Fruit fly (Drosophila melanogaster): ENCODE data around the gene CBP.

- no peak for TF ChIP-seq kay (GFP tag; ENCODE audit: borderline replicate concordance)
- TF ChIP-seq cic (GFP tag; optimal IDR thresholded peaks at IDR 0.05): no peak
- no peak for TF ChIP-seq cnc (optimal IDR thresholded peaks at IDR 0.05)
- TF ChIP-seq CG7101 (tag; optimal IDR thresholded peaks at IDR 0.05): peak; percentile 49
- TF ChIP-seq CG33017 (tag; optimal IDR thresholded peaks at IDR 0.05): no peak
- no peak for TF ChIP-seq ovo (GFP tag; optimal IDR thresholded peaks at IDR 0.05)
- TF ChIP-seq CG14711 (tag; optimal IDR thresholded peaks at IDR 0.05): peak; percentile 40
- TF ChIP-seq bab1 (GFP tag; optimal IDR thresholded peaks at IDR 0.05): peak; percentile 51
- no peak for TF ChIP-seq CG7045 (GFP tag; optimal IDR thresholded peaks at IDR 0.05)
- TF ChIP-seq CG5204 (GFP tag; optimal IDR thresholded peaks at IDR 0.05): no peak
- TF ChIP-seq toe (GFP tag; optimal IDR thresholded peaks at IDR 0.05): no peak
- no peak for TF ChIP-seq CG11617 (GFP tag; optimal IDR thresholded peaks at IDR 0.05)
- no peak for TF ChIP-seq Mnt (GFP tag; optimal IDR thresholded peaks at IDR 0.05)
- TF ChIP-seq Clk (GFP tag; optimal IDR thresholded peaks at IDR 0.05): no peak
Measured at dm6 chrX:7334801-7335176, 2.4 kb upstream of the CBP start.
